Fruit fly (Drosophila melanogaster) whole organism, embryonic: ENCODE results near the gene CG11560.

ENCODE experiments used
- Asciz ChIP-seq: fragments of 200-800 bp; sonication (Bioruptor generic); optimal IDR thresholded peaks from 2 replicates; lab custom pipeline; 2017; ENCODE audit warnings: missing biosample characterization, mild to moderate bottlenecking, missing genetic modification characterization, missing genetic modification reagents
- Bdp1 ChIP-seq: fragments of 200-800 bp; sonication (Bioruptor generic); optimal IDR thresholded peaks from 3 replicates; lab custom pipeline; 2016; ENCODE audit warnings: missing biosample characterization, missing genetic modification characterization
- CG10274 ChIP-seq: fragments of 200-800 bp; sonication (Bioruptor generic); optimal IDR thresholded peaks from 3 replicates; lab custom pipeline; 2017; ENCODE audit warnings: missing biosample characterization, mild to moderate bottlenecking, missing genetic modification characterization
- CG11456 ChIP-seq: fragments of 200-800 bp; sonication (Bioruptor generic); IDR thresholded peaks from 3 replicates; pipeline ENCODE4 v1.3.6; 2022; ENCODE audit warnings: missing biosample characterization, missing genetic modification characterization
- CG11695 ChIP-seq: fragments of 200-800 bp; sonication (Bioruptor generic); IDR thresholded peaks from 3 replicates; pipeline ENCODE4 v1.3.6; 2022; ENCODE audit warnings: missing biosample characterization, missing genetic modification characterization
- CG12071 ChIP-seq: fragments of 200-800 bp; sonication (Bioruptor generic); optimal IDR thresholded peaks from 3 replicates; lab custom pipeline; 2018; ENCODE audit warnings: missing biosample characterization, mild to moderate bottlenecking, missing genetic modification characterization
- CG12769 ChIP-seq: fragments of 200-800 bp; sonication (Bioruptor generic); optimal IDR thresholded peaks from 2 replicates; lab custom pipeline; 2019; ENCODE audit warnings: missing biosample characterization, mild to moderate bottlenecking, missing genetic modification characterization, moderate library complexity
- CG12942 ChIP-seq: fragments of 200-800 bp; sonication (Bioruptor generic); optimal IDR thresholded peaks from 3 replicates; lab custom pipeline; 2016; ENCODE audit warnings: missing biosample characterization, missing genetic modification characterization
- CG13894 ChIP-seq: fragments of 200-800 bp; sonication (Bioruptor generic); optimal IDR thresholded peaks from 3 replicates; lab custom pipeline; 2018; ENCODE audit warnings: missing biosample characterization, mild to moderate bottlenecking, missing genetic modification characterization, moderate library complexity
- CG14710 ChIP-seq: fragments of 200-800 bp; sonication (Bioruptor generic); optimal IDR thresholded peaks from 3 replicates; lab custom pipeline; 2019; ENCODE audit warnings: missing biosample characterization, mild to moderate bottlenecking, missing genetic modification characterization, moderate library complexity
- CG1602 ChIP-seq: fragments of 200-800 bp; sonication (Bioruptor generic); optimal IDR thresholded peaks from 3 replicates; lab custom pipeline; 2016; ENCODE audit warnings: missing biosample characterization, missing genetic modification characterization
- CG2712 ChIP-seq: fragments of 200-800 bp; optimal IDR thresholded peaks from 3 replicates; lab custom pipeline; 2019; ENCODE audit warnings: missing biosample characterization, mild to moderate bottlenecking, missing genetic modification characterization, moderate library complexity
- CG30431 ChIP-seq: fragments of 200-800 bp; sonication (Bioruptor generic); optimal IDR thresholded peaks from 2 replicates; lab custom pipeline; 2017; ENCODE audit warnings: missing biosample characterization, missing genetic modification characterization
- CG3163 ChIP-seq: fragments of 200-800 bp; sonication (Bioruptor generic); optimal IDR thresholded peaks from 3 replicates; lab custom pipeline; 2016; ENCODE audit warnings: missing biosample characterization, missing genetic modification characterization
- CG34376 ChIP-seq: fragments of 200-800 bp; sonication (Bioruptor generic); optimal IDR thresholded peaks from 2 replicates; lab custom pipeline; 2018; ENCODE audit warnings: missing biosample characterization, mild to moderate bottlenecking, missing genetic modification characterization
- CG7372 ChIP-seq: fragments of 200-800 bp; sonication (Bioruptor generic); IDR thresholded peaks from 2 replicates; pipeline ENCODE4 v1.3.6; 2022; ENCODE audit warnings: missing biosample characterization, missing genetic modification characterization
- CkIIα-i1 ChIP-seq: fragments of 200-800 bp; sonication (Bioruptor generic); IDR thresholded peaks from 2 replicates; pipeline ENCODE4 v1.3.6; 2022; ENCODE audit warnings: missing biosample characterization, missing genetic modification characterization
- Doc3 ChIP-seq: fragments of 200-800 bp; sonication (Bioruptor generic); IDR thresholded peaks from 3 replicates; pipeline ENCODE4 v1.3.6; 2022; ENCODE audit warnings: missing biosample characterization, missing genetic modification characterization; ENCODE audit not compliant: partially characterized antibody
- ERR ChIP-seq: fragments of 200-800 bp; sonication (Bioruptor generic); optimal IDR thresholded peaks from 2 replicates; lab custom pipeline; 2016; ENCODE audit warnings: missing biosample characterization, missing genetic modification characterization
- Elba2 ChIP-seq: fragments of 200-800 bp; sonication (Bioruptor generic); optimal IDR thresholded peaks from 3 replicates; lab custom pipeline; 2016; ENCODE audit warnings: missing biosample characterization, missing genetic modification characterization
- Ets65A ChIP-seq: fragments of 200-800 bp; sonication (Bioruptor generic); peaks from one replicate; lab custom pipeline; 2016; ENCODE audit warnings: missing biosample characterization, missing genetic modification characterization
- Med ChIP-seq: fragments of 200-800 bp; sonication (Bioruptor generic); peaks from one replicate; lab custom pipeline; 2016; ENCODE audit warnings: missing biosample characterization, missing genetic modification characterization, mild to moderate bottlenecking, inconsistent platforms, moderate library complexity
- Nf-YB ChIP-seq: fragments of 200-800 bp; sonication (Bioruptor generic); optimal IDR thresholded peaks from 3 replicates; lab custom pipeline; 2019; ENCODE audit warnings: missing biosample characterization, mild to moderate bottlenecking, missing genetic modification characterization, moderate library complexity
- Ptx1 ChIP-seq: fragments of 200-800 bp; sonication (Bioruptor generic); IDR thresholded peaks from 2 replicates; pipeline ENCODE4 v1.3.6; 2022; ENCODE audit warnings: missing biosample characterization, missing genetic modification characterization
- Six4 ChIP-seq: fragments of 200-800 bp; sonication (Bioruptor generic); optimal IDR thresholded peaks from 2 replicates; lab custom pipeline; 2016; ENCODE audit warnings: missing biosample characterization, missing genetic modification characterization
- Sox100B ChIP-seq: fragments of 200-800 bp; sonication (Bioruptor generic); optimal IDR thresholded peaks from 3 replicates; lab custom pipeline; 2018; ENCODE audit warnings: missing biosample characterization, mild to moderate bottlenecking, missing genetic modification characterization
- abd-A ChIP-seq: fragments of 200-800 bp; sonication (Bioruptor generic); optimal IDR thresholded peaks from 3 replicates; lab custom pipeline; 2019; ENCODE audit warnings: missing biosample characterization, mild to moderate bottlenecking, missing genetic modification characterization, moderate library complexity
- bowl ChIP-seq: fragments of 200-800 bp; sonication (Bioruptor generic); IDR thresholded peaks from 2 replicates; pipeline ENCODE4 v1.3.6; 2022; ENCODE audit warnings: missing biosample characterization, missing genetic modification characterization
- chinmo ChIP-seq: fragments of 200-800 bp; sonication (Bioruptor generic); IDR thresholded peaks from 4 replicates; pipeline ENCODE4 v1.3.6; 2022; ENCODE audit warnings: missing biosample characterization, missing genetic modification characterization; ENCODE audit not compliant: partially characterized antibody
- chn ChIP-seq: fragments of 200-800 bp; sonication (Bioruptor generic); optimal IDR thresholded peaks from 2 replicates; lab custom pipeline; 2016; ENCODE audit warnings: missing biosample characterization, missing genetic modification characterization
- cwo ChIP-seq: fragments of 200-800 bp; sonication (Bioruptor generic); optimal IDR thresholded peaks from 3 replicates; lab custom pipeline; 2017; ENCODE audit warnings: missing biosample characterization, missing genetic modification characterization, mild to moderate bottlenecking, moderate library complexity, missing genetic modification reagents
- kni ChIP-seq: fragments of 200-800 bp; sonication (Bioruptor generic); optimal IDR thresholded peaks from 3 replicates; lab custom pipeline; 2017; ENCODE audit warnings: mild to moderate bottlenecking, missing biosample characterization, missing genetic modification reagents, missing genetic modification characterization
- otp ChIP-seq: fragments of 200-800 bp; sonication (Bioruptor generic); IDR thresholded peaks from 3 replicates; pipeline ENCODE4, ENCODE4 v1.3.6; 2022; ENCODE audit warnings: missing biosample characterization, missing genetic modification characterization
- peb ChIP-seq: fragments of 200-800 bp; sonication (Bioruptor generic); IDR thresholded peaks from 2 replicates; pipeline ENCODE4 v1.3.6; 2022; ENCODE audit warnings: missing biosample characterization, missing genetic modification characterization
- prd ChIP-seq, 3 experiments: fragments of >200 bp in 2 of 3; fragments of 200-800 bp in 1 of 3; sonication (Bioruptor generic) in 1 of 3; optimal IDR thresholded peaks in 2 of 3; IDR thresholded peaks in 1 of 3; 2 replicates in 2 of 3; 3 replicates in 1 of 3; pipeline versions ENCODE4 v1.3.6 to Lab custom; 2017 to 2022; ENCODE audit warnings: missing biosample characterization in 1 of 3, missing genetic modification characterization in 1 of 3
- sisA ChIP-seq: fragments of 200-800 bp; sonication (Bioruptor generic); IDR thresholded peaks from 2 replicates; pipeline ENCODE4 v1.3.6; 2022; ENCODE audit warnings: missing biosample characterization, missing genetic modification characterization
- sr ChIP-seq: fragments of 200-800 bp; sonication (Bioruptor generic); IDR thresholded peaks from 3 replicates; pipeline ENCODE4 v1.3.6; 2022; ENCODE audit warnings: missing biosample characterization, missing genetic modification characterization
- stwl ChIP-seq: fragments of 200-800 bp; sonication (Bioruptor generic); optimal IDR thresholded peaks from 3 replicates; lab custom pipeline; 2018; ENCODE audit warnings: missing biosample characterization, mild to moderate bottlenecking, missing genetic modification characterization, moderate library complexity

Gene CG11560

DNA sequence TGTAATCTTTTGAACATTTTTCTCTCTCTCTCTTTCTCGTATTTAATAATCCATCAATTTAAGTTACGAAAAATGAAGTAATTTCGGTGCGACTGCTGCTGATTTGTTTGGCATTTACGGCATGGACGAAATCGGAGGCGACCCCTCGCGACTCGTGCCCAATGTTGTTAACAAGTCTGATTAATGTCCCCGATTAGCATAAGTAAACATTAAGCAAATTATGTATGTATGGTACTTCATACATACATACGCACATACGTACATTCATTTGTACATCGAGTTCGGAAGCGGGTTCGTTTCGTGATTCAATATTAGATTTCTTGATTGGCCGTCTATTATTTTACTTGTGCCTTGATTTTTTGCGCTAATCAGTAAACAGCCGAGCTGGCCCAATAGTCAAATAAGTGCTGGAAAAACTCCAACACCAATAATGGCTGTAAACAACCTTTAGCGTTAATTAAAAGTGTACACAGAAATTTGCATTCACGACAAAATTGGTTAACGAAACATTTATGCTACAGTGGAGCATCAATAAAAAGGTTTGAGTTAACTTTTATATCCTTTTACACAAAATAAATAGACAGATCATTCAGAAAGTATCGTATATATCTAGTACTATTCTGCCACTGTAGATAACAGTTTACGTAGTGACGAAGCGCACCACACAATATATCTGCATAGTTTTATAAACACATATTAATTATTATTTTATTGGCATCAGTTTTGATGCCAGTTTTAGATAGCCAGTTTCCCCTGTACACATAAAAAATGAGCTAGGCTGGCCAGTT is 28.7 kb upstream of the CG11560 start (continued):
- TF ChIP-seq bowl (GFP tag; lab: Robert Waterston, UW), result no peak
- no peak for TF ChIP-seq sr (GFP tag; lab: Robert Waterston, UW)
- peak; percentile 43 for TF ChIP-seq CG12942 (GFP tag; lab: Kevin White, UChicago)
- TF ChIP-seq CG10274 (GFP tag; lab: Kevin White, UChicago), result peak; percentile 25
- no peak for TF ChIP-seq Six4
- TF ChIP-seq sisA (GFP tag; lab: Robert Waterston, UW), result peak; percentile 67; the same call in 1 of the 2 replicates
- no peak for TF ChIP-seq CkIIα-i1
- peak; percentile 77 for TF ChIP-seq Ptx1
- TF ChIP-seq Nf-YB (GFP tag; lab: Kevin White, UChicago), result peak; percentile 24
- TF ChIP-seq otp (GFP tag; lab: Robert Waterston, UW), result peak; percentile 4; the same call in 1 of the 3 replicates
- TF ChIP-seq ERR (GFP tag; lab: Kevin White, UChicago), result no peak
- TF ChIP-seq stwl (tag; lab: Kevin White, UChicago), result no peak
- TF ChIP-seq CG11695 (GFP tag; lab: Robert Waterston, UW), result peak; percentile 70; the same call in 2 of the 3 replicates
- no peak for TF ChIP-seq Elba2
- TF ChIP-seq peb (GFP tag; lab: Robert Waterston, UW), result no peak; the same call in 1 of the 2 replicates
- peak; percentile 69; the same call in 2 of the 3 replicates for TF ChIP-seq CG11456
- peak; percentile 50 for TF ChIP-seq CG7372
- TF ChIP-seq Bdp1 (GFP tag; lab: Kevin White, UChicago), result no peak
- TF ChIP-seq Asciz (GFP tag; lab: Kevin White, UChicago), result peak; percentile 65
- peak; percentile 68 for TF ChIP-seq Sox100B
- TF ChIP-seq chn (GFP tag; lab: Kevin White, UChicago), result no peak
- TF ChIP-seq CG3163 (GFP tag; lab: Kevin White, UChicago), result no peak
- peak; percentile 49 for TF ChIP-seq CG2712 (tag; lab: Kevin White, UChicago)
- peak; percentile 32 for TF ChIP-seq CG12071 (GFP tag; lab: Kevin White, UChicago)
- TF ChIP-seq, all 482 proteins: peak for 249

DNA sequence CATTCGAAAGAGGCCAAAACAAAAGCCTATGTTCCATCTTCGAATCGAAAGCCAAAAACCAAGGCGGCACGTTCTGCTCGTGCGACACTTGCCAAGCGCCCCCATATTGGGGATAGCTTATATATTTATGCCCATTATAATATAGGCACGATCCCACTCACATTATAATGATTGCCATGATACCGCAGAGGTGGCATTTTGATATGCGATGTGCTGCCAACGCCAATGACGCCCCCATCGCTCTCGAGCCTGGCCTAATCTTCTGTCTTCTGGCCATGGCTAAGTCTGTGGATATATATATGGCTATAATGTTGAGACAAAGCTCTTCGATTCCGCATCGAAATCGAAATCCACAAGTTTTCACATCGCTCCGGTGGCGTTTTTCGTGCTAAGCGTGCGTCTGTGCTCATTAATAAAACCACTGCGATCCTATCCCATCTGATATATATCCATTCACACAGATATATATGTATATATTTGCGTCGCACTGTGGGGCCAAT is 26.9 kb upstream of the CG11560 start:
- peak; percentile 3 for TF ChIP-seq Ets65A (GFP tag; lab: Kevin White, UChicago)
- TF ChIP-seq CG13894 (tag; lab: Kevin White, UChicago), result peak; percentile 96
- no peak for TF ChIP-seq prd (optimal IDR thresholded peaks at IDR 0.05; lab: Kevin White, UChicago)
- TF ChIP-seq prd (GFP tag; IDR thresholded peaks at IDR 0.05; lab: Robert Waterston, UW), result 0 out of 3 replicates have a peak, but pooled peaks have one; percentile 14
- peak; percentile 89 for TF ChIP-seq sr (GFP tag; lab: Robert Waterston, UW)
- TF ChIP-seq CG1602 (GFP tag; lab: Kevin White, UChicago), result no peak
- TF ChIP-seq abd-A (tag; lab: Kevin White, UChicago), result peak; percentile 62
- TF ChIP-seq CG12769, result peak; percentile 28
- TF ChIP-seq CG14710, result no peak
- TF ChIP-seq chinmo (GFP tag; lab: Robert Waterston, UW), result 0 out of 4 replicates have a peak, but pooled peaks have one; percentile 38
- peak; percentile 64 for TF ChIP-seq Med
- TF ChIP-seq CG30431 (GFP tag; lab: Kevin White, UChicago), result no peak
- peak; percentile 17 for TF ChIP-seq kni
- no peak for TF ChIP-seq CG34376 (GFP tag; lab: Kevin White, UChicago)
- no peak for TF ChIP-seq Doc3
- peak; percentile 48 for TF ChIP-seq cwo (GFP tag; lab: Kevin White, UChicago)
